Fruit fly (Drosophila melanogaster) whole organism, embryonic: ENCODE results near the gene aop.
A peak's percentile ranks its signal among the peaks of the same experiment; 100 is the strongest.

ENCODE experiments used
- C15 ChIP-seq: fragments of 200-800 bp; sonication (Bioruptor generic); IDR thresholded peaks from 3 replicates; pipeline ENCODE4 v1.3.6; 2022; ENCODE audit warnings: missing biosample characterization, missing genetic modification characterization
- CG10147 ChIP-seq: fragments of 200-800 bp; sonication (Bioruptor generic); optimal IDR thresholded peaks from 2 replicates; lab custom pipeline; 2019; ENCODE audit warnings: missing biosample characterization, mild to moderate bottlenecking, missing genetic modification characterization, moderate library complexity
- CG10431 ChIP-seq: fragments of 200-800 bp; sonication (Bioruptor generic); optimal IDR thresholded peaks from 3 replicates; lab custom pipeline; 2018; ENCODE audit warnings: missing biosample characterization, mild to moderate bottlenecking, missing genetic modification characterization
- CG10543 ChIP-seq: fragments of 200-800 bp; sonication (Bioruptor generic); optimal IDR thresholded peaks from 3 replicates; lab custom pipeline; 2017; ENCODE audit warnings: missing biosample characterization, mild to moderate bottlenecking, missing genetic modification characterization, moderate library complexity
- CG12744 ChIP-seq: fragments of 200-800 bp; sonication (Bioruptor generic); optimal IDR thresholded peaks from 2 replicates; lab custom pipeline; 2016; ENCODE audit warnings: missing biosample characterization, missing genetic modification characterization
- CG12769 ChIP-seq: fragments of 200-800 bp; sonication (Bioruptor generic); optimal IDR thresholded peaks from 2 replicates; lab custom pipeline; 2019; ENCODE audit warnings: missing biosample characterization, mild to moderate bottlenecking, missing genetic modification characterization, moderate library complexity
- CG15514 ChIP-seq: fragments of 200-800 bp; sonication (Bioruptor generic); optimal IDR thresholded peaks from 3 replicates; lab custom pipeline; 2017; ENCODE audit warnings: missing biosample characterization, missing genetic modification characterization, mild to moderate bottlenecking, moderate library complexity, missing genetic modification reagents
- CG1603 ChIP-seq: fragments of 200-800 bp; sonication (Bioruptor generic); optimal IDR thresholded peaks from 2 replicates; lab custom pipeline; 2019; ENCODE audit warnings: missing biosample characterization, mild to moderate bottlenecking, missing genetic modification characterization, moderate library complexity
- CG1832 ChIP-seq: fragments of 200-800 bp; sonication (Bioruptor generic); optimal IDR thresholded peaks from 2 replicates; lab custom pipeline; 2017; ENCODE audit warnings: missing biosample characterization, mild to moderate bottlenecking, missing genetic modification characterization, inconsistent platforms
- CG2129 ChIP-seq: fragments of 200-800 bp; sonication (Bioruptor generic); IDR thresholded peaks from 2 replicates; pipeline ENCODE4 v1.3.6; 2022; ENCODE audit warnings: missing biosample characterization, missing genetic modification characterization; ENCODE audit not compliant: partially characterized antibody
- CG30431 ChIP-seq: fragments of 200-800 bp; sonication (Bioruptor generic); optimal IDR thresholded peaks from 2 replicates; lab custom pipeline; 2017; ENCODE audit warnings: missing biosample characterization, missing genetic modification characterization
- CG31224 ChIP-seq: fragments of 200-800 bp; sonication (Bioruptor generic); IDR thresholded peaks from 2 replicates; pipeline ENCODE4 v1.3.6; 2022; ENCODE audit warnings: missing biosample characterization, missing genetic modification characterization
- CG32772 ChIP-seq: fragments of 200-800 bp; sonication (Bioruptor generic); IDR thresholded peaks from 2 replicates; pipeline ENCODE4 v1.3.6; 2022; ENCODE audit warnings: missing biosample characterization, missing genetic modification characterization
- CG34376 ChIP-seq: fragments of 200-800 bp; sonication (Bioruptor generic); optimal IDR thresholded peaks from 2 replicates; lab custom pipeline; 2018; ENCODE audit warnings: missing biosample characterization, mild to moderate bottlenecking, missing genetic modification characterization
- CG4617 ChIP-seq: fragments of 200-800 bp; sonication (Bioruptor generic); optimal IDR thresholded peaks from 3 replicates; lab custom pipeline; 2016; ENCODE audit warnings: missing biosample characterization, missing genetic modification characterization, borderline replicate concordance
- CG7556 ChIP-seq: fragments of 200-800 bp; sonication (Bioruptor generic); optimal IDR thresholded peaks from 2 replicates; lab custom pipeline; 2017; ENCODE audit warnings: missing biosample characterization, mild to moderate bottlenecking, missing genetic modification characterization
- CG8089 ChIP-seq: fragments of 200-800 bp; sonication (Bioruptor generic); optimal IDR thresholded peaks from 3 replicates; lab custom pipeline; 2016; ENCODE audit warnings: missing biosample characterization, missing genetic modification characterization
- CHES-1-like ChIP-seq: fragments of 200-800 bp; sonication (Bioruptor generic); optimal IDR thresholded peaks from 2 replicates; lab custom pipeline; 2016; ENCODE audit warnings: missing biosample characterization, missing genetic modification characterization
- Dbx ChIP-seq: fragments of 200-800 bp; sonication (Bioruptor generic); IDR thresholded peaks from 3 replicates; pipeline ENCODE4 v1.3.6; 2022; ENCODE audit warnings: missing biosample characterization, missing genetic modification characterization
- Dip3 ChIP-seq: fragments of 200-800 bp; sonication (Bioruptor generic); optimal IDR thresholded peaks from 3 replicates; lab custom pipeline; 2016; ENCODE audit warnings: missing biosample characterization, missing genetic modification characterization
- Fer3 ChIP-seq: fragments of 200-800 bp; sonication (Bioruptor generic); optimal IDR thresholded peaks from 2 replicates; lab custom pipeline; 2018; ENCODE audit warnings: missing biosample characterization, mild to moderate bottlenecking, missing genetic modification characterization, moderate library complexity
- Gug ChIP-seq: fragments of 200-800 bp; sonication (Bioruptor generic); IDR thresholded peaks from 4 replicates; pipeline ENCODE4 v1.3.6; 2022; ENCODE audit warnings: missing biosample characterization, missing genetic modification characterization
- HLH4C ChIP-seq: fragments of 200-800 bp; sonication (Bioruptor generic); IDR thresholded peaks from 3 replicates; pipeline ENCODE4 v1.3.6; 2022; ENCODE audit warnings: missing biosample characterization, missing genetic modification characterization; ENCODE audit not compliant: partially characterized antibody
- Hsf ChIP-seq: fragments of 200-800 bp; sonication (Bioruptor generic); optimal IDR thresholded peaks from 3 replicates; lab custom pipeline; 2016; ENCODE audit warnings: missing biosample characterization, missing genetic modification characterization
- MESR4 ChIP-seq: fragments of 200-800 bp; sonication (Bioruptor generic); optimal IDR thresholded peaks from 2 replicates; lab custom pipeline; 2018; ENCODE audit warnings: missing biosample characterization, mild to moderate bottlenecking, missing genetic modification characterization, moderate library complexity
- Meics ChIP-seq: fragments of 200-800 bp; sonication (Bioruptor generic); optimal IDR thresholded peaks from 2 replicates; lab custom pipeline; 2017; ENCODE audit warnings: missing biosample characterization, mild to moderate bottlenecking, missing genetic modification characterization
- Opbp ChIP-seq: fragments of 200-800 bp; sonication (Bioruptor generic); IDR thresholded peaks from 3 replicates; pipeline ENCODE4 v1.3.6; 2022; ENCODE audit warnings: missing biosample characterization, missing genetic modification characterization; ENCODE audit not compliant: partially characterized antibody
- Pdp1 ChIP-seq, 2 experiments: fragments of 200-800 bp; sonication (Bioruptor generic); optimal IDR thresholded peaks; 3 replicates each; lab custom pipeline; 2016; ENCODE audit warnings: missing biosample characterization in 2 of 2, missing genetic modification characterization in 2 of 2, mild to moderate bottlenecking in 1 of 2, moderate library complexity in 1 of 2
- Sry-δ ChIP-seq: fragments of 200-800 bp; sonication (Bioruptor generic); optimal IDR thresholded peaks from 2 replicates; lab custom pipeline; 2016; ENCODE audit warnings: missing biosample characterization, missing genetic modification characterization
- TFAM ChIP-seq: fragments of 200-800 bp; sonication (Bioruptor generic); optimal IDR thresholded peaks from 2 replicates; lab custom pipeline; 2017; ENCODE audit warnings: missing biosample characterization, missing genetic modification characterization, inconsistent platforms
- Vsx1 ChIP-seq: fragments of 200-800 bp; sonication (Bioruptor generic); optimal IDR thresholded peaks from 2 replicates; lab custom pipeline; 2017; ENCODE audit warnings: missing biosample characterization, mild to moderate bottlenecking, missing genetic modification characterization, missing genetic modification reagents
- abd-A ChIP-seq: fragments of 200-800 bp; sonication (Bioruptor generic); optimal IDR thresholded peaks from 3 replicates; lab custom pipeline; 2019; ENCODE audit warnings: missing biosample characterization, mild to moderate bottlenecking, missing genetic modification characterization, moderate library complexity
- bbx ChIP-seq: fragments of 200-800 bp; sonication (Bioruptor generic); IDR thresholded peaks from 2 replicates; pipeline ENCODE4 v1.3.6; 2022; ENCODE audit warnings: missing biosample characterization, missing genetic modification characterization; ENCODE audit not compliant: partially characterized antibody
- cato ChIP-seq: fragments of 200-800 bp; sonication (Bioruptor generic); optimal IDR thresholded peaks from 2 replicates; lab custom pipeline; 2016; ENCODE audit warnings: missing biosample characterization, missing genetic modification characterization, borderline replicate concordance
- chn ChIP-seq: fragments of 200-800 bp; sonication (Bioruptor generic); optimal IDR thresholded peaks from 2 replicates; lab custom pipeline; 2016; ENCODE audit warnings: missing biosample characterization, missing genetic modification characterization
- dan ChIP-seq: fragments of 200-800 bp; sonication (Bioruptor generic); IDR thresholded peaks from 2 replicates; pipeline ENCODE4 v1.3.6; 2022; ENCODE audit warnings: missing biosample characterization, missing genetic modification characterization
- disco-r ChIP-seq: fragments of 200-800 bp; sonication (Bioruptor generic); optimal IDR thresholded peaks from 2 replicates; lab custom pipeline; 2016; ENCODE audit warnings: missing biosample characterization, missing genetic modification characterization
- gro ChIP-seq: fragments of 200-800 bp; sonication (Bioruptor generic); optimal IDR thresholded peaks from 2 replicates; lab custom pipeline; 2016; ENCODE audit warnings: missing biosample characterization, missing genetic modification characterization
- insv ChIP-seq, 2 experiments: fragments of 200-800 bp; sonication (Bioruptor generic); optimal IDR thresholded peaks; 3 replicates each; lab custom pipeline; 2016 to 2018; ENCODE audit warnings: missing biosample characterization in 2 of 2, missing genetic modification characterization in 2 of 2
- jigr1 ChIP-seq: fragments of 200-800 bp; sonication (Bioruptor generic); IDR thresholded peaks from 3 replicates; pipeline ENCODE4 v1.3.6; 2022; ENCODE audit warnings: missing biosample characterization, missing genetic modification characterization
- nerfin-1 ChIP-seq: fragments of 200-800 bp; sonication (Bioruptor generic); optimal IDR thresholded peaks from 3 replicates; lab custom pipeline; 2019; ENCODE audit warnings: missing biosample characterization, mild to moderate bottlenecking, missing genetic modification characterization, moderate library complexity
- nmo ChIP-seq: fragments of 200-800 bp; sonication (Bioruptor generic); optimal IDR thresholded peaks from 2 replicates; lab custom pipeline; 2018; ENCODE audit warnings: missing biosample characterization, mild to moderate bottlenecking, missing genetic modification characterization, moderate library complexity
- pb ChIP-seq: fragments of 200-800 bp; sonication (Bioruptor generic); optimal IDR thresholded peaks from 3 replicates; lab custom pipeline; 2016; ENCODE audit warnings: missing biosample characterization, missing genetic modification characterization
- pita ChIP-seq: fragments of 200-800 bp; sonication (Bioruptor generic); optimal IDR thresholded peaks from 2 replicates; lab custom pipeline; 2017; ENCODE audit warnings: missing biosample characterization, mild to moderate bottlenecking, missing genetic modification characterization
- psq ChIP-seq: fragments of 200-800 bp; sonication (Bioruptor generic); optimal IDR thresholded peaks from 2 replicates; lab custom pipeline; 2017; ENCODE audit warnings: missing biosample characterization, missing genetic modification characterization
- pum ChIP-seq: fragments of 200-800 bp; sonication (Bioruptor generic); optimal IDR thresholded peaks from 2 replicates; lab custom pipeline; 2016; ENCODE audit warnings: missing biosample characterization, missing genetic modification characterization
- sisA ChIP-seq: fragments of 200-800 bp; sonication (Bioruptor generic); IDR thresholded peaks from 2 replicates; pipeline ENCODE4 v1.3.6; 2022; ENCODE audit warnings: missing biosample characterization, missing genetic modification characterization
- sug ChIP-seq: fragments of 200-800 bp; optimal IDR thresholded peaks from 2 replicates; lab custom pipeline; 2019; ENCODE audit warnings: missing biosample characterization, mild to moderate bottlenecking, missing genetic modification characterization, moderate library complexity
- tio ChIP-seq: fragments of 200-800 bp; sonication (Bioruptor generic); optimal IDR thresholded peaks from 2 replicates; lab custom pipeline; 2017; ENCODE audit warnings: missing biosample characterization, missing genetic modification characterization, inconsistent platforms

Gene aop

DNA sequence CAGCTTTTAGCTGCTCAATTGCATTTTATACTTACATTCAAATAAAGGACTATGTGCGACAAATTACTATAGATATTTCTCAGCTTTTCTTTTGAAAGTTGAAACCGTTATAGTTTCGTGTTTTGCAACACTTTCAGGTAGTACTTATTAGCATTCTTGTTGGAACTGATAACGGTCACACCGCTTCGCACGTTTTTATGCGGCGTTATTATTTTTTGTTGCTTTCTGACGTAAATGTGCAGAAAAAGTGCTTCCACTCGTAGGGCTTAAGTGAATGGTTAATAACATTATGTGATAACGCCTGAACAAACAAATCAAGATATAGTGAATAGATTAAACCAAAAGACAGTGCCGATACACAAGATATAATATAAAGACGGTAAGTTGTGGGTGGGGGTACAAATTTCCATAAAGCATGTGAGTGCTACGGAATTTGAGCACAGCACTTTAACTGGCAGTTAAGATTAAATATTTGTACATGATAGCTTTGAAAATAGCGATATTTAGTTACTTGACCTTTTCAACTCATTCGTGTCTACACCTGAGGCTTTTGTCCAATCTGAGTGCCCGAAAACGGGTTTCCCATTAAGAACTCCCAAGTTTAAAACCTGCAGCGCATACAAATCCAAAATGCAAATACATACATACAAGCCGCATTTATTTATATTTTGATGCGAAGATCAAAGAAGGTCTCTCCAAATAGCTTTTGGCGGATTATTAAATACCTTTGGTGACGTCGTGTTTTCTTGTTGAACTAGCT is 42.2 kb upstream of the aop start, which contains the start of gene papi (continued):
- TF ChIP-seq Vsx1 (GFP tag; lab: Kevin White, UChicago) (no peak), CG10431 (peak; percentile 22), CG15514 (peak; percentile 5), Gug (GFP tag; lab: Robert Waterston, UW) (no peak), Dip3 (no peak), CG1832 (GFP tag; lab: Kevin White, UChicago) (no peak), psq (GFP tag; lab: Kevin White, UChicago) (no peak), Fer3 (tag; lab: Kevin White, UChicago) (no peak), insv (GFP tag; optimal IDR thresholded peaks at IDR 0.05; lab: Kevin White, UChicago) (peak in 1 of 2 experiments; percentile 92), Meics (GFP tag; lab: Kevin White, UChicago) (no peak), CG4617 (GFP tag; lab: Kevin White, UChicago) (peak; percentile 47), CHES-1-like (peak; percentile 27), TFAM (GFP tag; lab: Kevin White, UChicago) (no peak), CG10147 (GFP tag; lab: Kevin White, UChicago) (peak; percentile 32), tio (GFP tag; lab: Kevin White, UChicago) (no peak), Hsf (GFP tag; lab: Kevin White, UChicago) (no peak), Sry-δ (GFP tag; lab: Kevin White, UChicago) (peak; percentile 26), CG31224 (GFP tag; lab: Robert Waterston, UW) (no peak), Dbx (GFP tag; lab: Robert Waterston, UW) (no peak), CG1603 (tag; lab: Kevin White, UChicago) (peak; percentile 34), pb (GFP tag; lab: Kevin White, UChicago) (no peak), sisA (GFP tag; lab: Robert Waterston, UW) (no peak), dan (GFP tag; lab: Robert Waterston, UW) (no peak), nmo (GFP tag; lab: Kevin White, UChicago) (no peak), nerfin-1 (tag; lab: Kevin White, UChicago) (peak; percentile 90), HLH4C (GFP tag; lab: Robert Waterston, UW) (0 out of 3 replicates have a peak, but pooled peaks have one; percentile 13), CG8089 (no peak), sug (tag; lab: Kevin White, UChicago) (peak; percentile 6), Pdp1 (GFP tag; optimal IDR thresholded peaks at IDR 0.05; lab: Kevin White, UChicago) (peak in 1 of 2 experiments; percentile 91), pita (GFP tag; lab: Kevin White, UChicago) (no peak), disco-r (GFP tag; lab: Kevin White, UChicago) (no peak), CG10543 (GFP tag; lab: Kevin White, UChicago) (peak; percentile 38), CG12769 (tag; lab: Kevin White, UChicago) (no peak), abd-A (tag; lab: Kevin White, UChicago) (peak; percentile 43), CG12744 (GFP tag; lab: Kevin White, UChicago) (no peak), CG7556 (GFP tag; lab: Kevin White, UChicago) (no peak), jigr1 (GFP tag; lab: Robert Waterston, UW) (no peak), CG34376 (peak; percentile 44), pum (no peak), cato (GFP tag; lab: Kevin White, UChicago) (no peak), CG2129 (GFP tag; lab: Robert Waterston, UW) (no peak), C15 (GFP tag; lab: Robert Waterston, UW) (no peak), Opbp (GFP tag; lab: Robert Waterston, UW) (0 out of 3 replicates have a peak, but pooled peaks have one; percentile 38), bbx (GFP tag; lab: Robert Waterston, UW) (no peak), CG32772 (GFP tag; lab: Robert Waterston, UW) (no peak), gro (GFP tag; lab: Kevin White, UChicago) (peak; percentile 31), CG30431 (GFP tag; lab: Kevin White, UChicago) (no peak), MESR4 (GFP tag; lab: Kevin White, UChicago) (peak; percentile 62), chn (no peak)
